Worm (Caenorhabditis elegans) whole organism, early embryonic: ENCODE data around the gene Y39A1A.16.

Experiments used
- B0310.2 ChIP-seq: sonication (generic microtip); optimal IDR thresholded peaks from 2 replicates; lab custom pipeline; 2016; ENCODE audit warnings: mild to moderate bottlenecking, missing genetic modification characterization, missing compliant biosample characterization
- F13C5.2 ChIP-seq: sonication (generic microtip); optimal IDR thresholded peaks from 2 replicates; lab custom pipeline; 2017; ENCODE audit warnings: mild to moderate bottlenecking, missing genetic modification characterization, inconsistent platforms, missing compliant biosample characterization
- aly-1 ChIP-seq: sonication (generic microtip); optimal IDR thresholded peaks from 2 replicates; lab custom pipeline; 2016; ENCODE audit warnings: missing genetic modification characterization, missing compliant biosample characterization
- ama-1 ChIP-seq: fragments of 150-350 bp; optimal IDR thresholded peaks from 2 replicates; lab custom pipeline; 2014
- ceh-13 ChIP-seq: fragments of 200-800 bp; sonication (Bioruptor generic); optimal IDR thresholded peaks from 2 replicates; lab custom pipeline; 2018; ENCODE audit warnings: mild to moderate bottlenecking, missing genetic modification characterization, missing compliant biosample characterization
- ceh-36 ChIP-seq: sonication (generic microtip); optimal IDR thresholded peaks from 2 replicates; lab custom pipeline; 2016; ENCODE audit warnings: missing genetic modification characterization, inconsistent platforms, missing compliant biosample characterization
- ets-7 ChIP-seq: sonication (generic microtip); optimal IDR thresholded peaks from 2 replicates; lab custom pipeline; 2016; ENCODE audit warnings: missing genotype, missing genetic modification characterization, missing compliant biosample characterization
- flt-1 ChIP-seq: fragments of 200-800 bp; sonication (Bioruptor generic); IDR thresholded peaks from 2 replicates; pipeline ENCODE4 v1.3.6; 2022; ENCODE audit warnings: missing genetic modification characterization, missing compliant biosample characterization
- hmbx-1 ChIP-seq: sonication (generic microtip); optimal IDR thresholded peaks from 2 replicates; lab custom pipeline; 2016; ENCODE audit warnings: mild to moderate bottlenecking, missing genetic modification characterization, missing compliant biosample characterization
- hmg-4 ChIP-seq: fragments of 200-800 bp; sonication (Bioruptor generic); optimal IDR thresholded peaks from 2 replicates; lab custom pipeline; 2018; ENCODE audit warnings: mild to moderate bottlenecking, missing genetic modification characterization, missing compliant biosample characterization
- hnd-1 ChIP-seq: sonication (generic microtip); optimal IDR thresholded peaks from 2 replicates; lab custom pipeline; 2016; ENCODE audit warnings: missing genetic modification characterization, missing compliant biosample characterization
- pes-1 ChIP-seq: fragments of 200-800 bp; sonication (Bioruptor generic); IDR thresholded peaks from 2 replicates; pipeline ENCODE4 v1.3.6; 2022; ENCODE audit warnings: missing genetic modification reagents, missing genetic modification characterization, missing compliant biosample characterization
- scrt-1 ChIP-seq: fragments of 200-800 bp; sonication (Bioruptor generic); IDR thresholded peaks from 2 replicates; pipeline ENCODE4 v1.3.6; 2022; ENCODE audit warnings: missing genetic modification characterization, missing compliant biosample characterization
- sea-1 ChIP-seq: fragments of 200-800 bp; sonication (Bioruptor generic); conservative IDR thresholded peaks from 2 replicates; pipeline ENCODE4 v1.3.6; 2022; ENCODE audit warnings: missing genetic modification characterization, missing compliant biosample characterization
- tbx-11 ChIP-seq: fragments of 200-800 bp; sonication (Bioruptor generic); IDR thresholded peaks from 2 replicates; pipeline ENCODE4 v1.3.6; 2022; ENCODE audit warnings: missing genetic modification characterization, missing compliant biosample characterization
- tbx-37 ChIP-seq: fragments of 200-800 bp; sonication (Bioruptor generic); conservative IDR thresholded peaks from 2 replicates; pipeline ENCODE4 v1.3.6; 2022; ENCODE audit warnings: missing genetic modification reagents, missing genetic modification characterization, missing compliant biosample characterization
- tra-4 ChIP-seq: sonication (generic microtip); optimal IDR thresholded peaks from 2 replicates; lab custom pipeline; 2017; ENCODE audit warnings: missing genetic modification characterization, missing compliant biosample characterization

Y39A1A.16 gene

DNA sequence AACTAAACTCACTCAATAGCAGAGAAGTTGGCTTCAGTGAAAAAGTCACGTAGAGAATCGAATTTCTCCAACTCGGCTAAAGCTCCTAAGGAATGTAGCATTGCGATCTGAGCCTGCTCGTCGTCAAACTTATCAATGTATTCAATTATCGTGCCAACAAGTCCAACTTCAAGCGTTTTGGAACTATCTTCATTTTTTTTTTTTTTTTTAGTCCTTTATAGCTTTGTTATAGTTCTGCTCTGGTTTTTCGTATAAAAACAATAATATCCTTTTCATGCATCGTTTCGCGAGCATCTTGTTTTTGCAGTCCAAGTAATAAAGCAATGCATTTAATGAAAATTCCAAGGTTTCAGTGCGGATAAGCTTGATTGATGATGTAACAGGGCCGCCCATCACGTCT, 10.0 kb downstream of the Y39A1A.16 start, which contains the start of gene Y39A1A.31:
Y39A1A.31 (minus strand) TSS at position 101 of the 400 bp plus-strand sequence.
- no peak for TF ChIP-seq hmbx-1
- no peak for TF ChIP-seq hmg-4 (GFP tag; lab: Kevin White, UChicago)
- no peak for TF ChIP-seq aly-1 (tag; lab: Kevin White, UChicago)
- TF ChIP-seq flt-1: no peak
- no peak for TF ChIP-seq tra-4
- no peak for TF ChIP-seq ets-7 (tag; lab: Kevin White, UChicago)
- no peak for TF ChIP-seq scrt-1
- no peak for TF ChIP-seq sea-1
- TF ChIP-seq ama-1 (lab: Kevin White, UChicago): no peak
- TF ChIP-seq ceh-36 (tag; lab: Kevin White, UChicago): no peak
- no peak for TF ChIP-seq tbx-11 (GFP tag; lab: Robert Waterston, UW)
- TF ChIP-seq tbx-37 (GFP tag; lab: Robert Waterston, UW): no peak
- no peak for TF ChIP-seq hnd-1 (tag; lab: Kevin White, UChicago)

DNA sequence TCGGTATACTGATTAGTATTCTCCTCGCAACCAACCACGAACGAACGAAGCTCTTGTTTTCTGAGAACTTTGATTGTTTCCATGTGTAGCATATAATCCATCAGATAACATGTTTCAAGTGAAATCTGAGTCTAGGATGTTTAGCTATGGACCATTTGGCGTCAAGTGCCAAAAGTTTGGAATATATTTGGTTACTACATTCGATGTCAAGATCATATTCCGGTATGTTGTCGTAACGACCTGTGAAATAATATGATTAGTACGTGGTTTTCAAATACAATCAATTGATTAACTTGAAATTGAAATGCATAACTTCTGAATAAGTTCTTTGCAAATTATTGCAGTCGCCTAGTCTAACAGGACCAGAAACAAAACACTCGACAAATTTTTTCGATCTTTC, 11.9 kb downstream of the Y39A1A.16 start, which contains the start of gene Y39A1A.17:
Y39A1A.17 (minus strand) TSS at position 101 of the 400 bp plus-strand sequence.
- no peak for TF ChIP-seq ama-1 (lab: Kevin White, UChicago)

DNA sequence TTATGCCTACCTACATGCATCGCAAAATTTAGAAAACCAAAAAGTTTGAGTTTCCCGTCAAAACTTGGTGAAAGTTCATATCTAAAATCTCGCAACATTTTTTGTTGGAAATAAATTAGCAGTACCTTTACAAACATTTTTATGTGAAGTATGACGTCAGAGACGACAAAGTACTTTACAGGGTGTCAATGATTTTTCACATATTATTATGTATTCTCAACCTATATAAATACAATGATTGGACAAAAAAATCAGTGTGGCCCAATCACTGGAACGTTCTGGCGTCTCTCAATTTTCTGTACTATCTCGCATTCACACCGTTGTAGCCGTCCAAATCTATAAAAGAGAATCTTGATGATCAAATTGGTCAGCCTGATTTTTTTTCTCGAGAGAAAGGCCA, 15.2 kb downstream of the Y39A1A.16 start, which contains the start of the genes Y39A1A.18 and fmo-3:
Y39A1A.18 (minus strand) TSS at position 192 of the 400 bp plus-strand sequence.
fmo-3 (plus strand) TSS at position 388 of the 400 bp plus-strand sequence.
- TF ChIP-seq tbx-37 (GFP tag; lab: Robert Waterston, UW) (no peak), tra-4 (no peak), B0310.2 (no peak), sea-1 (no peak)

DNA sequence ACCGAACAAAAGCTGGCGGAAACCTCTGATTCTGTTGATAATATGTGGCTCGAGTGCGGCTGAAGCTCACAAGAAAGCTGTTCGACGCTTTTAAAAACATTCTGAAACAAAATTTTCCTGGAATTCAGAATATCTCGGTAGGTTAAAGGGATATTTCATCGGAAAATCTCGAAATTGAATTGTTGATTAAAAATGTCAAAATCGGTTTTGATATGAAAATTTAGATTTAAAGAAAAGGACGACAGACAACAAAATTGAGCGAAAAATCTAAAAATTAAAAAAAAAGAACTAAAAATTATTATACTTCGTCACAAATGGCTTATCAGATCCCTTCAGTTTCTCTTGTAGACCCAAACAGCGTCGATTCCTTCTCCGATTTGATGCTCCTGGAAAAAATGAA, 21.4 kb downstream of the Y39A1A.16 start, which contains the start of gene Y39A1A.20:
Y39A1A.20 (minus strand) TSS at position 101 of the 400 bp plus-strand sequence.
- TF ChIP-seq pes-1 (no peak), tbx-11 (GFP tag; lab: Robert Waterston, UW) (no peak), sea-1 (no peak), tbx-37 (GFP tag; lab: Robert Waterston, UW) (no peak), scrt-1 (no peak), hmbx-1 (no peak), tra-4 (no peak), ceh-36 (tag; lab: Kevin White, UChicago) (no peak), ama-1 (lab: Kevin White, UChicago) (no peak), B0310.2 (no peak), F13C5.2 (tag; lab: Kevin White, UChicago) (no peak), ets-7 (tag; lab: Kevin White, UChicago) (no peak), aly-1 (tag; lab: Kevin White, UChicago) (no peak), hnd-1 (tag; lab: Kevin White, UChicago) (no peak), flt-1 (no peak), ceh-13 (GFP tag; lab: Kevin White, UChicago) (no peak), hmg-4 (GFP tag; lab: Kevin White, UChicago) (no peak)

ce11 chrIII:10702805-10703204, 23.7 kb downstream of the Y39A1A.16 start:
- TF ChIP-seq F13C5.2 (tag; lab: Kevin White, UChicago) (no peak), ama-1 (lab: Kevin White, UChicago) (no peak), B0310.2 (no peak), ceh-36 (tag; lab: Kevin White, UChicago) (no peak)

DNA sequence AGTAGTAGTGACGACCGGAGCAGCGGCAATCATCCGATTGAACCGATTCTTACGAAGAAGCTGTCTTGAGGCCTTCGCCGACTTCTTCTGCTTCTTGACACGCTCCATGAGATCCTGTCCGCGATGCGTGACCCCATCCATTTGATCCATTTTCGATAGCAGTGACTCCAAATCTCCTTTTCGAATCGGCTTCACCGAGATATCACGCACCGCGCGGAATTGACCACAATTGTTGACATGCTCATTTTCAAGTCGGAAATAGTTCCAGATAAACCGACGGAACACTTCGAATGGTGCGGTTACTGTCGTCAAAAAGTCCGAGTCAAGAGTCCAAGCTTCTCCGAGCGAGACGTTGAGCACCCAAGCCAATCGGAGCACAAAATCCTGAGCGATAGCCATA, 24.8 kb downstream of the Y39A1A.16 start:
- no peak for TF ChIP-seq flt-1
- no peak for TF ChIP-seq hmbx-1
- TF ChIP-seq aly-1 (tag; lab: Kevin White, UChicago): no peak
- no peak for TF ChIP-seq tbx-37 (GFP tag; lab: Robert Waterston, UW)
- no peak for TF ChIP-seq hnd-1 (tag; lab: Kevin White, UChicago)
- no peak for TF ChIP-seq sea-1
- no peak for TF ChIP-seq ceh-36 (tag; lab: Kevin White, UChicago)

DNA sequence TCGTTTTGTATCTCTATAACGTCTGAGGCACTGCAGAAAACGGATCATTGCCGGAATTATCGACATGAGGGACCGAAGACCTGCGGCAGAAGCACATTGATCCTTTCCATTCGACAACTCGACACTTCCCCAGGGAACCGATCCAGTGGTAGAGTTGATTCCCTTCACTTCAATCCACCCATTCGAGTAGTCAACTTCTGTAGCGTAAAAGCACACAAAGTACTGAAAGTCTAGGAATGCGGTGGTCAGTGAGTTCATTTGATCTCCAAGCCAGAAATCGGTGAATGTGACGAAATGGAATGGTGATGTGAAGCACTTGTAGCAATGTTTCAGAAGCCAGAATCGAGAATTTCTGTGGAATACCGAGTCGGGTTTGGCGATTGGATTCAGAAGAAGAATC, 25.4 kb downstream of the Y39A1A.16 start:
- no peak for TF ChIP-seq hnd-1 (tag; lab: Kevin White, UChicago)

- TF ChIP-seq tra-4 (no peak), aly-1 (tag; lab: Kevin White, UChicago) (no peak), hnd-1 (tag; lab: Kevin White, UChicago) (no peak), B0310.2 (no peak), tbx-11 (GFP tag; lab: Robert Waterston, UW) (no peak), hmbx-1 (no peak), F13C5.2 (tag; lab: Kevin White, UChicago) (no peak), flt-1 (no peak)
These were observed 27.4 kb downstream of the Y39A1A.16 start for ce11 chrIII:10706481-10706880.

DNA sequence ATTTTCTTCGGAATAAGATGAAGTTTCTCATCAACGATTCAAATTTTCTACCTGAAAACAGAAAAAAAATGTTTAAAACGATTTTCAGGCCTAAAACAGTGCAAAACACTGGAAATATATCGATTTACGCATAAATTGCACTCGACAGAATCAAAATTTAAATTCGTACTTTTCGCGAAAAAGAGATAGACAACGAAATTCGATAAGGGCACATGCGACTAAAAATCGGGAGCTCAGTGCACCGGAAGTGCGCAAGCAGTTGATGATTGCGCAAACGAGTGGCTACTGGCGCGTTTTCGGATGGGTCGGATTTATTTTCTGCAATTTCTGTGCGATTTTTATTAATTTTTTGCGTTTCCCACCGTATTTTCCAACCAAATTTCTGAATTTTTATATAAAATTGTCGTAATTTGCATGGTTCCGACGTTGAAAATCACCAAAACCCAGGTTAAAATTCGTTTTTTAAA, 27.9 kb downstream of the Y39A1A.16 start, which contains the start of the genes Y39A1A.21 and Y39A1A.22:
Y39A1A.21 (minus strand) TSS at position 51 of the 467 bp plus-strand sequence.
Y39A1A.22 (minus strand) TSS at position 57 of the 467 bp plus-strand sequence.
- TF ChIP-seq flt-1 (no peak), tra-4 (no peak), ets-7 (tag; lab: Kevin White, UChicago) (peak; percentile 59), F13C5.2 (tag; lab: Kevin White, UChicago) (peak; percentile 79), ceh-13 (GFP tag; lab: Kevin White, UChicago) (no peak), pes-1 (peak; percentile 58; the same call in 1 of the 2 replicates), aly-1 (tag; lab: Kevin White, UChicago) (no peak), hnd-1 (tag; lab: Kevin White, UChicago) (no peak), tbx-11 (GFP tag; lab: Robert Waterston, UW) (no peak), sea-1 (peak; percentile 50; the same call in 1 of the 2 replicates), B0310.2 (no peak), ceh-36 (tag; lab: Kevin White, UChicago) (peak; percentile 53), hmg-4 (GFP tag; lab: Kevin White, UChicago) (no peak), ama-1 (lab: Kevin White, UChicago) (no peak), scrt-1 (0 out of 2 replicates have a peak, but pooled peaks have one; percentile 69), hmbx-1 (no peak), tbx-37 (GFP tag; lab: Robert Waterston, UW) (0 out of 2 replicates have a peak, but pooled peaks have one; percentile 23)
